Worm (Caenorhabditis elegans) whole organism, L4 larva: ENCODE measurements around the gene enu-3.2.

Experiments used
- F44E2.7 ChIP-seq: fragments of 200-800 bp; sonication (Bioruptor generic); IDR thresholded peaks from 2 replicates; pipeline ENCODE4 v2.1.2; 2022; ENCODE audit warnings: missing genetic modification characterization, missing compliant biosample characterization
- Y48G9A.11 ChIP-seq: fragments of 200-800 bp; sonication (Bioruptor generic); IDR thresholded peaks from 2 replicates; pipeline ENCODE4 v1.3.6; 2022; ENCODE audit warnings: missing genetic modification reagents, missing genetic modification characterization, missing compliant biosample characterization
- aly-2 ChIP-seq: sonication (generic microtip); optimal IDR thresholded peaks from 2 replicates; lab custom pipeline; 2018; ENCODE audit warnings: missing biosample characterization, missing genetic modification characterization
- ama-1 ChIP-seq: fragments of 150-350 bp; optimal IDR thresholded peaks from 2 replicates; lab custom pipeline; 2014; ENCODE audit warnings: inconsistent platforms, mixed read lengths
- arid-1 ChIP-seq: fragments of 200-800 bp; sonication (Bioruptor generic); conservative IDR thresholded peaks from 2 replicates; pipeline ENCODE4 v1.3.6; 2022; ENCODE audit warnings: missing genetic modification reagents, missing genetic modification characterization, missing compliant biosample characterization
- attf-4 ChIP-seq: sonication (generic microtip); optimal IDR thresholded peaks from 3 replicates; lab custom pipeline; 2017; ENCODE audit warnings: missing biosample characterization, missing genetic modification characterization
- ceh-20 ChIP-seq: fragments of 200-800 bp; sonication (Bioruptor generic); IDR thresholded peaks from 2 replicates; pipeline ENCODE4 v1.3.6; 2022; ENCODE audit warnings: missing genetic modification reagents, missing genetic modification characterization, missing compliant biosample characterization
- ceh-28 ChIP-seq: fragments of 150-350 bp; optimal IDR thresholded peaks from 2 replicates; lab custom pipeline; 2014; ENCODE audit warnings: missing biosample characterization, missing genetic modification reagents, missing genetic modification characterization
- ceh-32 ChIP-seq: sonication (generic microtip); optimal IDR thresholded peaks from 2 replicates; lab custom pipeline; 2016; ENCODE audit warnings: mild to moderate bottlenecking, missing genetic modification characterization, missing compliant biosample characterization; ENCODE audit not compliant: poor library complexity
- ceh-62 ChIP-seq: sonication (generic microtip); optimal IDR thresholded peaks from 2 replicates; lab custom pipeline; 2017; ENCODE audit warnings: missing biosample characterization, missing genetic modification characterization
- ceh-82 ChIP-seq: sonication (generic microtip); optimal IDR thresholded peaks from 2 replicates; lab custom pipeline; 2017; ENCODE audit warnings: missing biosample characterization, missing genetic modification characterization
- cey-2 ChIP-seq: sonication (generic microtip); optimal IDR thresholded peaks from 3 replicates; lab custom pipeline; 2017; ENCODE audit warnings: missing genetic modification characterization, mild to moderate bottlenecking, missing compliant biosample characterization, antibody characterized with exemption, borderline replicate concordance; ENCODE audit not compliant: insufficient read depth
- dmd-9 ChIP-seq: fragments of 200-800 bp; sonication (Bioruptor generic); IDR thresholded peaks from 2 replicates; pipeline ENCODE4 v1.3.6; 2022; ENCODE audit warnings: missing genetic modification reagents, missing genetic modification characterization, missing compliant biosample characterization
- dpl-1 ChIP-seq: fragments of 150-350 bp; optimal IDR thresholded peaks from 2 replicates; lab custom pipeline; 2014; ENCODE audit warnings: missing biosample characterization, missing genetic modification reagents, missing genetic modification characterization
- dve-1 ChIP-seq: sonication (generic microtip); optimal IDR thresholded peaks from 2 replicates; lab custom pipeline; 2017; ENCODE audit warnings: antibody characterized with exemption, mild to moderate bottlenecking, missing genetic modification characterization, missing compliant biosample characterization; ENCODE audit not compliant: insufficient read depth
- fos-1 ChIP-seq: fragments of 150-350 bp; optimal IDR thresholded peaks from 2 replicates; lab custom pipeline; 2014; ENCODE audit warnings: missing biosample characterization, missing genetic modification characterization
- hif-1 ChIP-seq, 2 experiments: sonication (generic microtip); optimal IDR thresholded peaks; 2 replicates each; lab custom pipeline; 2016 to 2017; ENCODE audit warnings: missing compliant biosample characterization in 2 of 2, missing genetic modification characterization in 2 of 2, missing genetic modification reagents in 2 of 2, missing genotype in 2 of 2, mild to moderate bottlenecking in 1 of 2
- hlh-11 ChIP-seq: fragments of 200-800 bp; sonication (Bioruptor generic); optimal IDR thresholded peaks from 2 replicates; lab custom pipeline; 2018; ENCODE audit warnings: mild to moderate bottlenecking, missing genetic modification characterization, missing compliant biosample characterization
- jun-1 ChIP-seq: fragments of 150-350 bp; optimal IDR thresholded peaks from 2 replicates; lab custom pipeline; 2014; ENCODE audit warnings: missing biosample characterization, missing genetic modification reagents, missing genetic modification characterization
- lin-13 ChIP-seq: fragments of 150-350 bp; optimal IDR thresholded peaks from 2 replicates; lab custom pipeline; 2014; ENCODE audit warnings: missing biosample characterization, missing genetic modification reagents, missing genetic modification characterization
- lin-15B ChIP-seq: fragments of 150-350 bp; sonication (generic microtip); optimal IDR thresholded peaks from 3 replicates; lab custom pipeline; 2014; ENCODE audit warnings: missing biosample characterization, missing genetic modification characterization
- lin-29 ChIP-seq: fragments of 200-800 bp; sonication (Bioruptor generic); IDR thresholded peaks from 2 replicates; pipeline ENCODE4 v1.3.6; 2022; ENCODE audit warnings: missing genetic modification reagents, missing genetic modification characterization, missing compliant biosample characterization
- lin-38 ChIP-seq: fragments of 200-800 bp; sonication (Bioruptor generic); IDR thresholded peaks from 2 replicates; pipeline ENCODE4 v1.3.6; 2022; ENCODE audit warnings: missing genetic modification reagents, missing genetic modification characterization, missing compliant biosample characterization
- lir-3 ChIP-seq: sonication (generic microtip); optimal IDR thresholded peaks from 2 replicates; lab custom pipeline; 2016; ENCODE audit warnings: mild to moderate bottlenecking, missing genetic modification characterization, missing compliant biosample characterization
- mdl-1 ChIP-seq, 2 experiments: fragments of 150-350 bp in 1 of 2; sonication (generic microtip) in 1 of 2; optimal IDR thresholded peaks; 2 replicates each; lab custom pipeline; 2014 to 2017; ENCODE audit warnings: missing biosample characterization in 2 of 2, missing genetic modification characterization in 2 of 2
- mes-2 ChIP-seq: sonication (generic microtip); optimal IDR thresholded peaks from 2 replicates; lab custom pipeline; 2016; ENCODE audit warnings: missing genotype, mild to moderate bottlenecking, missing genetic modification characterization, missing compliant biosample characterization; ENCODE audit not compliant: poor library complexity, severe bottlenecking
- mxl-2 ChIP-seq: fragments of 200-800 bp; sonication (Bioruptor generic); conservative IDR thresholded peaks from 2 replicates; pipeline ENCODE4 v1.3.6; 2022; ENCODE audit warnings: missing genetic modification reagents, missing genetic modification characterization, missing compliant biosample characterization
- nhr-10 ChIP-seq: fragments of 150-350 bp; optimal IDR thresholded peaks from 2 replicates; lab custom pipeline; 2014; ENCODE audit warnings: missing biosample characterization, missing genetic modification characterization
- nhr-11 ChIP-seq: fragments of 150-350 bp; optimal IDR thresholded peaks from 2 replicates; lab custom pipeline; 2014; ENCODE audit warnings: missing biosample characterization, missing genetic modification characterization
- nhr-28 ChIP-seq: fragments of 150-350 bp; optimal IDR thresholded peaks from 2 replicates; lab custom pipeline; 2014; ENCODE audit warnings: missing biosample characterization, missing genetic modification characterization
- nhr-42 ChIP-seq: fragments of 200-800 bp; sonication (Bioruptor generic); IDR thresholded peaks from 2 replicates; pipeline ENCODE4 v1.3.6; 2022; ENCODE audit warnings: missing genetic modification characterization, missing compliant biosample characterization
- nhr-77 ChIP-seq: fragments of 150-350 bp; optimal IDR thresholded peaks from 2 replicates; lab custom pipeline; 2014; ENCODE audit warnings: missing biosample characterization, missing genetic modification characterization
- rbr-2 ChIP-seq: sonication (generic microtip); optimal IDR thresholded peaks from 2 replicates; lab custom pipeline; 2016; ENCODE audit warnings: missing genotype, missing genetic modification characterization, missing compliant biosample characterization
- sdz-12 ChIP-seq: fragments of 200-800 bp; sonication (Bioruptor generic); optimal IDR thresholded peaks from 2 replicates; lab custom pipeline; 2018; ENCODE audit warnings: mild to moderate bottlenecking, missing genetic modification characterization, missing compliant biosample characterization
- snpc-1.2 ChIP-seq: fragments of 200-800 bp; sonication (Bioruptor generic); IDR thresholded peaks from 2 replicates; pipeline ENCODE4 v1.3.6; 2022; ENCODE audit warnings: missing genetic modification reagents, missing genetic modification characterization, missing compliant biosample characterization
- tag-97 ChIP-seq: fragments of 200-800 bp; sonication (Bioruptor generic); IDR thresholded peaks from 2 replicates; pipeline ENCODE4 v1.3.6; 2022; ENCODE audit warnings: missing genetic modification characterization, missing compliant biosample characterization
- tra-1 ChIP-seq: fragments of 200-800 bp; sonication (Bioruptor generic); IDR thresholded peaks from 2 replicates; pipeline ENCODE4 v1.3.6; 2022; ENCODE audit warnings: missing genetic modification reagents, missing genetic modification characterization, missing compliant biosample characterization
- unc-130 ChIP-seq: sonication (generic microtip); optimal IDR thresholded peaks from 2 replicates; lab custom pipeline; 2016; ENCODE audit warnings: missing genetic modification reagents, missing genetic modification characterization, missing compliant biosample characterization
- unc-39 ChIP-seq: sonication (generic microtip); optimal IDR thresholded peaks from 2 replicates; lab custom pipeline; 2017; ENCODE audit warnings: missing biosample characterization, missing genetic modification characterization
- ztf-11 ChIP-seq: fragments of 150-350 bp; optimal IDR thresholded peaks from 2 replicates; lab custom pipeline; 2014; ENCODE audit warnings: missing biosample characterization, missing genetic modification characterization

enu-3.2 gene

DNA sequence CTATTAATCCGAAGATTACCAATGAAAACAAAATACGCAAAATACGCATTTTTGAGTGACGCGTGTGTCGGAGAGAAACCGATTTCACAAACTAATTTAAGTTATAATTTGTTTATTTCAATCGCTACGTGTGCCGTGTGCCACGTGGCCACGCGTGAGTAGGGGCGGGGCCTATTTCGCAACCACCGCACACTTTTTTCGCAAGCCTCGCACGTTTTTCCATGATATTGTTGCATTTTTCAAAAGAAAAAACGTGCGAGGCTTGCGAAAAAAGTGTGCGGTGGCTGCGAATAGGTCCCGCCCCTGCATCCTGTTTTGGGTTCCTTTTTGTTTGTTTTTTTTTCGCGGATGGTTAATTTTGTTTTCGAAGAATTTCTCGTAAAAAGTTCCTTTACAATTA lies at the start of gene enu-3.2:
TSS of gene enu-3.2 (minus strand) at position 105 of the 400 bp plus-strand sequence.
- TF ChIP-seq lin-38 (GFP tag; lab: Robert Waterston, UW) (peak; percentile 19; the same call in 1 of the 2 replicates), unc-130 (peak; percentile 23), arid-1 (GFP tag; lab: Robert Waterston, UW) (0 out of 2 replicates have a peak, but pooled peaks have one; percentile 8)
- TF ChIP-seq, all 104 proteins: peak for 3; not testable (repeated sequence) for 101

DNA sequence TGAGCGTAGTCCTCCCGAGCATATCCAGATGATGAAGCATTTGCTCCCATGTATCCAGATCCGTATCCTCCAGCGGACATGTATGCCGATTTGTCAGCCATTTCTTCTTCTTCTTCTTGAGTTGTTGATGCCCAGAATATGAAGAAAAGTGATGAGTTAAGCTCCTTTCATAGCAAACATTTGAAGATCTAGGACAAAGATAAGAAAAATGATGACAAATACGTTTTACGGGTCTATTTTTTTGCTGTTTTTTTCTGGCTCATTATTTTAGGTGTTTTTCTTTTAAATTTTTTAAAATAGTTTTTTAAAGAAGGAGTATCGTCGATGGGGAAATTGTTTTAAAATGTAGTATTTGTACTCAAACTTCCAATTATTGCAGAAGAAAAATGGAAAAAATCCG lies 45.2 kb upstream of the enu-3.2 start, which contains the start of gene nspd-9:
TSS of gene nspd-9 (minus strand) at position 101 of the 400 bp plus-strand sequence.
- TF ChIP-seq mxl-2 (GFP tag; lab: Robert Waterston, UW), result no peak
- no peak for TF ChIP-seq arid-1 (GFP tag; lab: Robert Waterston, UW)
- no peak for TF ChIP-seq tag-97 (GFP tag; lab: Robert Waterston, UW)
- TF ChIP-seq ceh-28 (tag; lab: Kevin White, UChicago), result no peak
- TF ChIP-seq rbr-2, result no peak
- TF ChIP-seq aly-2 (tag; lab: Kevin White, UChicago), result no peak
- no peak for TF ChIP-seq tra-1
- TF ChIP-seq lin-29 (GFP tag; lab: Robert Waterston, UW), result no peak
- TF ChIP-seq jun-1 (tag; lab: Kevin White, UChicago), result no peak
- TF ChIP-seq mdl-1 (tag; optimal IDR thresholded peaks at IDR 0.05; lab: Kevin White, UChicago), result no peak
- no peak for TF ChIP-seq lin-15B (tag; lab: Kevin White, UChicago)
- TF ChIP-seq nhr-28, result no peak
- TF ChIP-seq nhr-11 (tag; lab: Kevin White, UChicago), result no peak
- no peak for TF ChIP-seq nhr-42 (GFP tag; lab: Robert Waterston, UW)
- TF ChIP-seq attf-4 (tag; lab: Kevin White, UChicago), result no peak
- TF ChIP-seq unc-39 (tag; lab: Kevin White, UChicago), result no peak

DNA sequence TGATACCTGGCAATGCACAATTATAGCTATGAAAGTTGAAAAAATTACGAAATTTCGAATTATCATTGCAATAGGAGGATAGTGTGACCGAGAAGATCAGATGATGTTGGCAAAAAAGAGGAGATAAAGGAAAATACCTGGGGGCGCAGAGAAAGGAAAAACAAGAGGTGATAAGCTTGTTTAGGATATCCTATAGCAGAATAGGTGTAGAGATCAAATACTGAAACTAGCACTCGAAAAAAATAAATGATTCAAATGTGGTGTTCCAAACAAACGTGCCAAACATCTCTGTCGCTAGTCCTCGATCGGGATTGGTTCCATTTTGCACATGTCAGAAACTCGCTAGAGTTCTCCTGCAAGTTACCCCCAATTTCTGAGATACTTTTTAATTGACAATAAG lies 44.4 kb upstream of the enu-3.2 start, which contains the start of gene F26A1.9:
TSS of gene F26A1.9 (minus strand) at position 101 of the 400 bp plus-strand sequence.
- TF ChIP-seq ama-1 (lab: Kevin White, UChicago) (no peak), nhr-42 (GFP tag; lab: Robert Waterston, UW) (no peak), F44E2.7 (no peak), lin-13 (no peak), ceh-20 (GFP tag; lab: Robert Waterston, UW) (no peak), mes-2 (tag; lab: Kevin White, UChicago) (no peak)

DNA sequence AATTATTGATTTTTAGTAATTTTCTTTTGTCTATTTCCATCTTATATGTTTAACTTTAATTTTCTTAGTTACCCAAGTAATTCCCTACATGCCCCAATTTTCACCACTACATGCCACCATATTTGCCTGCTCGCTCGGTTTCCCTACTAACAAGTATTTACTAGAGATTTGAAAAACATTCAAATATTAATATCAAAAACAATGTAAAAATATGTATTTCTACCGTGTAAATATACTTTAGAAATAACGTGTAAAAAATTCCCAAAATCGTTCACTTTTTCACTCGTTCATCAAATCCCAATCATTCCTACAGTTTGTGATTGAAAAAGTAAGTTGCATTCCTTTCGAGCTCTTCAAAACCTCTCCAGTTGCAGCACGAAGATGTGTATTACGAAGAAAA lies 41.6 kb upstream of the enu-3.2 start, which contains the start of gene F26A1.3:
TSS of gene F26A1.3 (plus strand) at position 301 of the 400 bp plus-strand sequence.
- TF ChIP-seq Y48G9A.11 (GFP tag; lab: Robert Waterston, UW) (no peak), nhr-10 (no peak), lin-15B (tag; lab: Kevin White, UChicago) (no peak), mes-2 (tag; lab: Kevin White, UChicago) (no peak), F44E2.7 (no peak), dmd-9 (GFP tag; lab: Robert Waterston, UW) (no peak), ceh-28 (tag; lab: Kevin White, UChicago) (no peak), fos-1 (tag; lab: Kevin White, UChicago) (no peak), snpc-1.2 (GFP tag; lab: Robert Waterston, UW) (no peak), lin-13 (no peak), hif-1 (tag; optimal IDR thresholded peaks at IDR 0.05; lab: Kevin White, UChicago) (no peak)
- TF ChIP-seq, all 104 proteins: peak for 0

DNA sequence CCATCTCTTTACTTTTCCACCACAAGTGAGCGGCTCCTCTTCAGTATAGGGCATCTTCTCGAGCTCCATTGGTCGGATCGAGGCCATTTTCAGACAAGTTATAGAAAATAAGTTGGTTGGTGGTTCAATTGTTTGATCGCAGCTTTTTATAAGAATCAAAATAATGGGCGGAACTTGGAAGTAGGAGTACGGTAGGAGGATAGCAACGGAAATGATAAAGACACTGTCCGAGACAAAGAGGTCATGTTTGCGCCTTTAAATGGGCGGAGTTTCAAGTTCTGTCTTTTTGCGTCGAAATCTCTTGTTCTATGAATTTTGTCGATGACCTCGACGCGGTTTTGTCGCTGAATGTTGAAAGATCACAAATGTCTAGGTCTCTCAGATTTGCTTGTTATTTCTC lies 37.1 kb upstream of the enu-3.2 start, which contains the start of gene F26A1.8:
TSS of gene F26A1.8 (minus strand) at position 101 of the 400 bp plus-strand sequence.
- TF ChIP-seq ceh-62 (tag; lab: Kevin White, UChicago), result no peak
- no peak for TF ChIP-seq sdz-12 (GFP tag; lab: Kevin White, UChicago)
- TF ChIP-seq ceh-82 (tag; lab: Kevin White, UChicago), result no peak
- TF ChIP-seq tra-1, result no peak
- no peak for TF ChIP-seq nhr-10
- no peak for TF ChIP-seq mxl-2 (GFP tag; lab: Robert Waterston, UW)
- TF ChIP-seq lir-3 (tag; lab: Kevin White, UChicago), result no peak
- no peak for TF ChIP-seq nhr-28
- no peak for TF ChIP-seq arid-1 (GFP tag; lab: Robert Waterston, UW)
- TF ChIP-seq ceh-32 (tag; lab: Kevin White, UChicago), result no peak
- no peak for TF ChIP-seq cey-2
- TF ChIP-seq mes-2 (tag; lab: Kevin White, UChicago), result no peak
- no peak for TF ChIP-seq nhr-42 (GFP tag; lab: Robert Waterston, UW)
- TF ChIP-seq dve-1, result no peak
- TF ChIP-seq dpl-1, result no peak
- no peak for TF ChIP-seq hlh-11 (tag; lab: Kevin White, UChicago)
- no peak for TF ChIP-seq nhr-11 (tag; lab: Kevin White, UChicago)
- no peak for TF ChIP-seq jun-1 (tag; lab: Kevin White, UChicago)
- TF ChIP-seq ztf-11 (tag; lab: Kevin White, UChicago), result no peak
- TF ChIP-seq nhr-77 (tag; lab: Kevin White, UChicago), result no peak
